Fruit fly (Drosophila melanogaster) whole organism, embryonic: ENCODE measurements around the gene p38b.
A peak's percentile ranks its signal among the peaks of the same experiment; 100 is the strongest.

Experiments used
- Antp ChIP-seq: fragments of 200-800 bp; sonication (Bioruptor generic); optimal IDR thresholded peaks from 3 replicates; lab custom pipeline; 2016; ENCODE audit warnings: missing biosample characterization, missing genetic modification characterization
- Atf-2 ChIP-seq: fragments of 200-800 bp; sonication (Bioruptor generic); optimal IDR thresholded peaks from 2 replicates; lab custom pipeline; 2016; ENCODE audit warnings: missing biosample characterization, missing genetic modification characterization
- CG10267 ChIP-seq: fragments of 200-800 bp; sonication (Bioruptor generic); optimal IDR thresholded peaks from 2 replicates; lab custom pipeline; 2018; ENCODE audit warnings: missing biosample characterization, mild to moderate bottlenecking, missing genetic modification characterization, moderate library complexity
- CG11398 ChIP-seq: fragments of 200-800 bp; sonication (Bioruptor generic); optimal IDR thresholded peaks from 2 replicates; lab custom pipeline; 2016; ENCODE audit warnings: missing biosample characterization, missing genetic modification characterization
- CG11723 ChIP-seq: fragments of 200-800 bp; sonication (Bioruptor generic); optimal IDR thresholded peaks from 2 replicates; lab custom pipeline; 2017; ENCODE audit warnings: missing biosample characterization, mild to moderate bottlenecking, missing genetic modification characterization
- CG12071 ChIP-seq: fragments of 200-800 bp; sonication (Bioruptor generic); optimal IDR thresholded peaks from 3 replicates; lab custom pipeline; 2018; ENCODE audit warnings: missing biosample characterization, mild to moderate bottlenecking, missing genetic modification characterization
- CG12299 ChIP-seq: fragments of 200-800 bp; sonication (Bioruptor generic); optimal IDR thresholded peaks from 2 replicates; lab custom pipeline; 2018; ENCODE audit warnings: missing biosample characterization, mild to moderate bottlenecking, missing genetic modification characterization
- CG15073 ChIP-seq: fragments of 200-800 bp; sonication (Bioruptor generic); optimal IDR thresholded peaks from 2 replicates; lab custom pipeline; 2016; ENCODE audit warnings: missing biosample characterization, missing genetic modification characterization
- CG16813 ChIP-seq: fragments of 200-800 bp; sonication (Bioruptor generic); IDR thresholded peaks from 3 replicates; pipeline ENCODE4 v1.3.6; 2022; ENCODE audit warnings: missing biosample characterization, missing genetic modification characterization; ENCODE audit not compliant: partially characterized antibody
- CG17328 ChIP-seq: fragments of 200-800 bp; sonication (Bioruptor generic); IDR thresholded peaks from 2 replicates; pipeline ENCODE4 v1.3.6; 2022; ENCODE audit warnings: missing biosample characterization, missing genetic modification characterization
- CG3281 ChIP-seq: fragments of 200-800 bp; sonication (Bioruptor generic); optimal IDR thresholded peaks from 3 replicates; lab custom pipeline; 2017; ENCODE audit warnings: missing biosample characterization, mild to moderate bottlenecking, missing genetic modification characterization
- CG3995 ChIP-seq: fragments of 200-800 bp; sonication (Bioruptor generic); optimal IDR thresholded peaks from 3 replicates; lab custom pipeline; 2016; ENCODE audit warnings: missing biosample characterization, missing genetic modification characterization
- CG4707 ChIP-seq: fragments of 200-800 bp; sonication (Bioruptor generic); optimal IDR thresholded peaks from 2 replicates; lab custom pipeline; 2018; ENCODE audit warnings: missing biosample characterization, mild to moderate bottlenecking, missing genetic modification characterization, moderate library complexity
- CG8765 ChIP-seq: fragments of 200-800 bp; sonication (Bioruptor generic); IDR thresholded peaks from 2 replicates; pipeline ENCODE4 v1.3.6; 2022; ENCODE audit warnings: missing biosample characterization, missing genetic modification characterization
- CG9609 ChIP-seq: fragments of 200-800 bp; sonication (Bioruptor generic); optimal IDR thresholded peaks from 3 replicates; lab custom pipeline; 2016; ENCODE audit warnings: missing biosample characterization, missing genetic modification characterization
- CG9727 ChIP-seq: fragments of 200-800 bp; sonication (Bioruptor generic); optimal IDR thresholded peaks from 3 replicates; lab custom pipeline; 2017; ENCODE audit warnings: missing biosample characterization, mild to moderate bottlenecking, missing genetic modification characterization
- CG9932 ChIP-seq: fragments of 200-800 bp; sonication (Bioruptor generic); IDR thresholded peaks from 2 replicates; pipeline ENCODE4 v1.3.6; 2022; ENCODE audit warnings: missing biosample characterization, missing genetic modification characterization
- D19B ChIP-seq: fragments of 200-800 bp; sonication (Bioruptor generic); optimal IDR thresholded peaks from 2 replicates; lab custom pipeline; 2017; ENCODE audit warnings: missing biosample characterization, mild to moderate bottlenecking, missing genetic modification characterization
- Dad ChIP-seq: fragments of 200-800 bp; sonication (Bioruptor generic); optimal IDR thresholded peaks from 3 replicates; lab custom pipeline; 2016; ENCODE audit warnings: missing biosample characterization, missing genetic modification characterization
- Dref ChIP-seq: fragments of 200-800 bp; sonication (Bioruptor generic); IDR thresholded peaks from 2 replicates; pipeline ENCODE4 v1.3.6; 2022; ENCODE audit warnings: missing biosample characterization, missing genetic modification characterization
- Drgx ChIP-seq: fragments of 200-800 bp; sonication (Bioruptor generic); IDR thresholded peaks from 2 replicates; pipeline ENCODE4 v1.3.6; 2022; ENCODE audit warnings: missing biosample characterization, missing genetic modification characterization
- Hmr ChIP-seq: fragments of 200-800 bp; sonication (Bioruptor generic); optimal IDR thresholded peaks from 3 replicates; lab custom pipeline; 2017; ENCODE audit warnings: mild to moderate bottlenecking, missing biosample characterization, missing genetic modification reagents, missing genetic modification characterization
- Myb ChIP-seq: fragments of 200-800 bp; sonication (Bioruptor generic); optimal IDR thresholded peaks from 2 replicates; lab custom pipeline; 2016; ENCODE audit warnings: missing biosample characterization, missing genetic modification characterization
- Nf-YB ChIP-seq: fragments of 200-800 bp; sonication (Bioruptor generic); optimal IDR thresholded peaks from 3 replicates; lab custom pipeline; 2019; ENCODE audit warnings: missing biosample characterization, mild to moderate bottlenecking, missing genetic modification characterization, moderate library complexity
- PHDP ChIP-seq: fragments of 200-800 bp; sonication (Bioruptor generic); optimal IDR thresholded peaks from 3 replicates; lab custom pipeline; 2018; ENCODE audit warnings: missing biosample characterization, mild to moderate bottlenecking, missing genetic modification characterization, moderate library complexity
- Ptx1 ChIP-seq: fragments of 200-800 bp; sonication (Bioruptor generic); IDR thresholded peaks from 2 replicates; pipeline ENCODE4 v1.3.6; 2022; ENCODE audit warnings: missing biosample characterization, missing genetic modification characterization
- Side ChIP-seq: fragments of 200-800 bp; sonication (Bioruptor generic); optimal IDR thresholded peaks from 2 replicates; lab custom pipeline; 2016; ENCODE audit warnings: missing biosample characterization, missing genetic modification characterization
- Sox102F ChIP-seq: fragments of 200-800 bp; sonication (Bioruptor generic); optimal IDR thresholded peaks from 2 replicates; lab custom pipeline; 2018; ENCODE audit warnings: missing biosample characterization, mild to moderate bottlenecking, missing genetic modification characterization, moderate library complexity
- Sry-δ ChIP-seq: fragments of 200-800 bp; sonication (Bioruptor generic); optimal IDR thresholded peaks from 2 replicates; lab custom pipeline; 2016; ENCODE audit warnings: missing biosample characterization, missing genetic modification characterization
- bcd ChIP-seq: fragments of 200-800 bp; sonication (Bioruptor generic); optimal IDR thresholded peaks from 2 replicates; lab custom pipeline; 2017; ENCODE audit warnings: missing biosample characterization, mild to moderate bottlenecking, missing genetic modification characterization
- cas ChIP-seq: fragments of 200-800 bp; sonication (Bioruptor generic); IDR thresholded peaks from 2 replicates; pipeline ENCODE4 v1.3.6; 2022; ENCODE audit warnings: missing biosample characterization, missing genetic modification characterization
- chn ChIP-seq: fragments of 200-800 bp; sonication (Bioruptor generic); optimal IDR thresholded peaks from 2 replicates; lab custom pipeline; 2016; ENCODE audit warnings: missing biosample characterization, missing genetic modification characterization
- ewg ChIP-seq: fragments of 200-800 bp; sonication (Bioruptor generic); optimal IDR thresholded peaks from 3 replicates; lab custom pipeline; 2017; ENCODE audit warnings: mild to moderate bottlenecking, missing biosample characterization, missing genetic modification reagents, missing genetic modification characterization
- eyg ChIP-seq: fragments of 200-800 bp; sonication (Bioruptor generic); optimal IDR thresholded peaks from 3 replicates; lab custom pipeline; 2016; ENCODE audit warnings: missing biosample characterization, missing genetic modification characterization
- gce ChIP-seq: fragments of 200-800 bp; sonication (Bioruptor generic); IDR thresholded peaks from 3 replicates; pipeline ENCODE4 v1.3.6; 2022; ENCODE audit warnings: missing biosample characterization, missing genetic modification characterization
- gcm2 ChIP-seq: fragments of 200-800 bp; sonication (Bioruptor generic); optimal IDR thresholded peaks from 2 replicates; lab custom pipeline; 2016; ENCODE audit warnings: missing biosample characterization, missing genetic modification characterization
- gfzf ChIP-seq: fragments of 200-800 bp; sonication (Bioruptor generic); optimal IDR thresholded peaks from 2 replicates; lab custom pipeline; 2016; ENCODE audit warnings: missing biosample characterization, mild to moderate bottlenecking, missing genetic modification characterization, moderate library complexity
- grn ChIP-seq: fragments of 200-800 bp; sonication (Bioruptor generic); optimal IDR thresholded peaks from 3 replicates; lab custom pipeline; 2017; ENCODE audit warnings: missing biosample characterization, missing genetic modification characterization
- hb ChIP-seq: fragments of 200-800 bp; sonication (Bioruptor generic); IDR thresholded peaks from 3 replicates; pipeline ENCODE4 v1.3.6; 2022; ENCODE audit warnings: missing biosample characterization, missing genetic modification characterization; ENCODE audit not compliant: partially characterized antibody
- jumu ChIP-seq: fragments of 200-800 bp; sonication (Bioruptor generic); optimal IDR thresholded peaks from 3 replicates; lab custom pipeline; 2016; ENCODE audit warnings: missing biosample characterization, missing genetic modification characterization
- nerfin-2 ChIP-seq: fragments of 200-800 bp; sonication (Bioruptor generic); IDR thresholded peaks from 2 replicates; pipeline ENCODE4 v1.3.6; 2022; ENCODE audit warnings: missing biosample characterization, missing genetic modification characterization; ENCODE audit not compliant: partially characterized antibody
- odd ChIP-seq: fragments of 200-800 bp; sonication (Bioruptor generic); optimal IDR thresholded peaks from 2 replicates; lab custom pipeline; 2017; ENCODE audit warnings: missing biosample characterization, mild to moderate bottlenecking, missing genetic modification characterization
- pita ChIP-seq: fragments of 200-800 bp; sonication (Bioruptor generic); optimal IDR thresholded peaks from 2 replicates; lab custom pipeline; 2017; ENCODE audit warnings: missing biosample characterization, mild to moderate bottlenecking, missing genetic modification characterization
- pnt ChIP-seq: fragments of 200-800 bp; sonication (Bioruptor generic); optimal IDR thresholded peaks from 3 replicates; lab custom pipeline; 2016; ENCODE audit warnings: missing biosample characterization, missing genetic modification characterization
- prd ChIP-seq, 3 experiments: fragments of >200 bp in 2 of 3; fragments of 200-800 bp in 1 of 3; sonication (Bioruptor generic) in 1 of 3; optimal IDR thresholded peaks in 2 of 3; IDR thresholded peaks in 1 of 3; 2 replicates in 2 of 3; 3 replicates in 1 of 3; pipeline versions ENCODE4 v1.3.6 to Lab custom; 2017 to 2022; ENCODE audit warnings: missing biosample characterization in 1 of 3, missing genetic modification characterization in 1 of 3
- psq ChIP-seq: fragments of 200-800 bp; sonication (Bioruptor generic); optimal IDR thresholded peaks from 2 replicates; lab custom pipeline; 2017; ENCODE audit warnings: missing biosample characterization, missing genetic modification characterization
- ro ChIP-seq: fragments of 200-800 bp; sonication (Bioruptor generic); IDR thresholded peaks from 2 replicates; pipeline ENCODE4 v1.3.6; 2022; ENCODE audit warnings: missing biosample characterization, missing genetic modification characterization
- sens-2 ChIP-seq: fragments of 200-800 bp; sonication (Bioruptor generic); IDR thresholded peaks from 2 replicates; pipeline ENCODE4 v1.3.6; 2022; ENCODE audit warnings: missing biosample characterization, missing genetic modification characterization
- sug ChIP-seq: fragments of 200-800 bp; optimal IDR thresholded peaks from 2 replicates; lab custom pipeline; 2019; ENCODE audit warnings: missing biosample characterization, mild to moderate bottlenecking, missing genetic modification characterization, moderate library complexity
- tll ChIP-seq, 2 experiments: fragments of 200-800 bp in 1 of 2; fragments of >200 bp in 1 of 2; sonication (Bioruptor generic) in 1 of 2; optimal IDR thresholded peaks; 2 replicates each; lab custom pipeline; 2017 to 2019; ENCODE audit warnings: missing biosample characterization in 2 of 2, missing genetic modification characterization in 2 of 2, mild to moderate bottlenecking in 1 of 2, moderate library complexity in 1 of 2
- zfh1 ChIP-seq: fragments of 200-800 bp; sonication (Bioruptor generic); IDR thresholded peaks from 3 replicates; pipeline ENCODE4 v1.3.6; 2022; ENCODE audit warnings: missing biosample characterization, missing genetic modification characterization

Gene p38b

dm6 chr2L:13778648-13779047, 1.8 kb upstream of the p38b start (continued):
- no peak for TF ChIP-seq psq (GFP tag; lab: Kevin White, UChicago)
- peak; percentile 77 for TF ChIP-seq Hmr (GFP tag; lab: Kevin White, UChicago)
- TF ChIP-seq prd (optimal IDR thresholded peaks at IDR 0.05; lab: Kevin White, UChicago) = no peak
- peak; percentile 53; the same call in 2 of the 3 replicates for TF ChIP-seq prd (GFP tag; IDR thresholded peaks at IDR 0.05; lab: Robert Waterston, UW)
- no peak for TF ChIP-seq gfzf (GFP tag; lab: Kevin White, UChicago)
- TF ChIP-seq hb = no peak
- TF ChIP-seq Antp (GFP tag; lab: Kevin White, UChicago) = peak; percentile 19
- peak; percentile 18 for TF ChIP-seq CG9609 (GFP tag; lab: Kevin White, UChicago)
- TF ChIP-seq nerfin-2 (GFP tag; lab: Robert Waterston, UW) = no peak
- TF ChIP-seq Sry-δ (GFP tag; lab: Kevin White, UChicago) = peak; percentile 9
- TF ChIP-seq CG17328 (GFP tag; lab: Robert Waterston, UW) = 0 out of 2 replicates have a peak, but pooled peaks have one; percentile 19
- no peak for TF ChIP-seq CG15073 (GFP tag; lab: Kevin White, UChicago)
- TF ChIP-seq bcd (GFP tag; lab: Kevin White, UChicago) = peak; percentile 54
- no peak for TF ChIP-seq pita
- TF ChIP-seq gce = 0 out of 3 replicates have a peak, but pooled peaks have one; percentile 15
- no peak for TF ChIP-seq CG16813 (GFP tag; lab: Robert Waterston, UW)
- TF ChIP-seq zfh1 = peak; percentile 51
- peak; percentile 52 for TF ChIP-seq CG3281 (GFP tag; lab: Kevin White, UChicago)
- peak; percentile 76 for TF ChIP-seq Drgx (GFP tag; lab: Robert Waterston, UW)
- peak; percentile 80 for TF ChIP-seq Sox102F (GFP tag; lab: Kevin White, UChicago)
- no peak for TF ChIP-seq CG4707 (GFP tag; lab: Kevin White, UChicago)
- no peak for TF ChIP-seq Myb (GFP tag; lab: Kevin White, UChicago)
- peak; percentile 47 for TF ChIP-seq CG10267
- peak; percentile 61 for TF ChIP-seq CG9727 (GFP tag; lab: Kevin White, UChicago)
- TF ChIP-seq sug = no peak
- no peak for TF ChIP-seq cas
- peak; percentile 54 for TF ChIP-seq eyg (GFP tag; lab: Kevin White, UChicago)
- TF ChIP-seq ewg = peak; percentile 55
- no peak for TF ChIP-seq CG8765
- TF ChIP-seq Side (GFP tag; lab: Kevin White, UChicago) = no peak
- no peak for TF ChIP-seq sens-2 (GFP tag; lab: Robert Waterston, UW)
- TF ChIP-seq PHDP (tag; lab: Kevin White, UChicago) = peak; percentile 80
- no peak for TF ChIP-seq CG11723
- no peak for TF ChIP-seq tll (GFP tag; optimal IDR thresholded peaks at IDR 0.05; lab: Kevin White, UChicago)
- no peak for TF ChIP-seq CG12071 (GFP tag; lab: Kevin White, UChicago)
- peak; percentile 18 for TF ChIP-seq chn (GFP tag; lab: Kevin White, UChicago)
- TF ChIP-seq CG12299 (tag; lab: Kevin White, UChicago) = peak; percentile 17
- peak; percentile 9 for TF ChIP-seq D19B
- TF ChIP-seq pnt (GFP tag; lab: Kevin White, UChicago) = peak; percentile 12
- peak; percentile 47 for TF ChIP-seq odd (GFP tag; lab: Kevin White, UChicago)
- no peak for TF ChIP-seq CG3995 (GFP tag; lab: Kevin White, UChicago)
- no peak for TF ChIP-seq CG11398
- TF ChIP-seq CG9932 (GFP tag; lab: Robert Waterston, UW) = peak; percentile 32; the same call in 1 of the 2 replicates
- no peak for TF ChIP-seq gcm2 (GFP tag; lab: Kevin White, UChicago)
- peak; percentile 38 for TF ChIP-seq Atf-2 (GFP tag; lab: Kevin White, UChicago)
- TF ChIP-seq grn (GFP tag; lab: Kevin White, UChicago) = no peak
- no peak for TF ChIP-seq Dref (GFP tag; lab: Robert Waterston, UW)
- peak; percentile 61 for TF ChIP-seq Nf-YB
- no peak for TF ChIP-seq ro (GFP tag; lab: Robert Waterston, UW)
- TF ChIP-seq Dad (GFP tag; lab: Kevin White, UChicago) = peak; percentile 43
- peak; percentile 71 for TF ChIP-seq Ptx1 (GFP tag; lab: Robert Waterston, UW)
- TF ChIP-seq jumu (GFP tag; lab: Kevin White, UChicago) = no peak
